Fruit fly (Drosophila melanogaster) whole organism: ENCODE data around the gene CG13674.
"Not testable (repeated sequence)": the region's sequence is repeated elsewhere in the genome, so short reads cannot be mapped to it uniquely, and the experiment has no call there.

Experiments used
- CG8478 ChIP-seq: fragments of >200 bp; optimal IDR thresholded peaks from 2 replicates; lab custom pipeline; 2018; ENCODE audit warnings: inconsistent platforms
- Dll ChIP-seq: fragments of >200 bp; optimal IDR thresholded peaks from 2 replicates; lab custom pipeline; 2017
- EcR ChIP-seq, 2 experiments: fragments of >200 bp; optimal IDR thresholded peaks; 2 replicates each; lab custom pipeline; 2017; ENCODE audit warnings: missing biosample characterization in 2 of 2, missing genetic modification characterization in 2 of 2, missing genetic modification reagents in 2 of 2
- pan ChIP-seq: fragments of >200 bp; optimal IDR thresholded peaks from 2 replicates; lab custom pipeline; 2017
- psq ChIP-seq: fragments of >200 bp; optimal IDR thresholded peaks from 2 replicates; lab custom pipeline; 2017
- usp ChIP-seq: fragments of >200 bp; optimal IDR thresholded peaks from 2 replicates; lab custom pipeline; 2017; ENCODE audit warnings: missing biosample characterization, missing genetic modification characterization, mixed read lengths

CG13674 gene

DNA sequence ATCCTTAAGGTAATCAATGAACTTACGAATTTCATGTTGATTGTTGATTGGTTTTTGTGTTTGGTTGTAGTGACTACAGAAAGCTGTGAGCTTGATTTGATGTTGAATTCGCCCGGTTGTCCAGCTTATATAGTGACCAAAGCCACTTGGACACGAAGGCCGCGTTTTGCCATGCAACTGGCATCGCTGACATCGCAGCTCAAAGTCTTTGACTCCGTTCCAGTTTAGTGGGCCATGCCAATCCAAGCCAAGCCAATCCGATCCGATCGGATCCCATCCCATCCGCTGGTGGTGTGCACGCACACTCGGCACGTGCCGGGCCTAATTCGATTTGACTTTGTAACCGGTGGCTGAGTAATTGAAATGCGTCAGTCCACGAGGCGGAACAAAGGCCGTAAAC is at the start of gene CG13674:
TSS of gene CG13674 (minus strand) at position 101 of the 400 bp plus-strand sequence.
- TF ChIP-seq Dll (lab: Kevin White, UChicago): no peak
- TF ChIP-seq pan (lab: Kevin White, UChicago): no peak

DNA sequence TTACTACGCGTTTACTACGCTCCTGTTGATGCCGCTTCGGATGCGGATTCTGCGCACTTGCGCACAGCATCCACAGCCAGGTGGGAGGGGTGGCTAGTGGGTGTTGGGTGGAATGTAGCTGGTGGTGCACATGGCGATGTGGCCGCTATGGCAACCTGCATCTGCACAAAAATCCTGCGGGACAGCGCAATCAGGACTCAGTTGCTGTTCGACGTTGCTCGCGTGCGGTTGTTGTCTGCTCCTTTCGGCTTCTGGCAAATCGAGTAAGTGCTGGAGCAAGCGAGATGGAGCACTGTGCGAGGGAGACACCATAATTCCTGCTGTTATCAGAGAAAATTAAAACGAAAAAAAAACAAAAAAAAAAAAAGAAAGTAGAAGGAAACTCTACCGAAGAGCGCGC is 22.1 kb upstream of the CG13674 start:
- TF ChIP-seq CG8478 (lab: Kevin White, UChicago): no peak
- no peak for TF ChIP-seq Dll (lab: Kevin White, UChicago)
- no peak for TF ChIP-seq psq (lab: Kevin White, UChicago)
- TF ChIP-seq usp (GFP tag; lab: Kevin White, UChicago): no peak
- no peak for TF ChIP-seq pan (lab: Kevin White, UChicago)
- no peak for TF ChIP-seq EcR (GFP tag; optimal IDR thresholded peaks at IDR 0.05; lab: Kevin White, UChicago)

DNA sequence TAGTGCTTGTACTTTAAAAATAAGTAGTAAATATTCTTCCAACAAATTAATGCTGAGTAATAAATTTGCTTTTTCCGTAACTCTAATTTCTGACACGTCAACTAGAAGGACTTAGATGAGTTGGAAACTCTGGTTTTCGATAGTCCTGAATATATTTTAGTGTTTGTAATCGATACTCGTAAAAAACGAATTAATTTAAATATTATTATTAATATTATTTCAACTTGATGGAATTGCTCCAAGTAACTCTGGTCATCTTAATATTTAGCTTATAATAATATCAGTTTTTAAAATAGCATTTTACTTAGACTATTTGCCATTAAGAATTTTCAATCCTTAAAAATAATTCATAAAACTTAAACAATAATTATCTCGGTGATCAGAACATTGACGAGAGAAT is 21.7 kb upstream of the CG13674 start, which contains the start of gene CG7213:
TSS of gene CG7213 (minus strand) at position 101 of the 400 bp plus-strand sequence.
- no peak for TF ChIP-seq psq (lab: Kevin White, UChicago)
- no peak for TF ChIP-seq Dll (lab: Kevin White, UChicago)
- no peak for TF ChIP-seq pan (lab: Kevin White, UChicago)
- no peak for TF ChIP-seq CG8478 (lab: Kevin White, UChicago)
- no peak for TF ChIP-seq EcR (GFP tag; optimal IDR thresholded peaks at IDR 0.05; lab: Kevin White, UChicago)
- no peak for TF ChIP-seq usp (GFP tag; lab: Kevin White, UChicago)

DNA sequence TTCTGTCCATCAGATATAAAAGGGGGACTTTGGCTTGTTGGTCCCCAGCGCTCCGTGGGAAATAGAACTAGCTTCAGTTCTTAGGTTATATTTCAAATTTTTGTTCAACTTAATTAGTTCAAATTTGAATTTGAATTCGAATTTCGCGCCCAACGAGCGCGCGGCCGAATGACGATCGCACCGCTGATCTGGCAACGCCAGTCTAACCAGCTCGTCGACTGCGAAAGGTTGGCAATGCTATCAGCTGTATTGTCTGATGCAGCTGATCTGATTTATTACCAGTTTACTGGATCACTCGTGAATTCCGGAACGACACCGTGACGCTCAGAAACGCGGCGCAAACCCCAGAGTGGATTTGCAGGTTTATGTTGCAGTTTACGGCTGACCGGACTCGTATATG is 19.6 kb upstream of the CG13674 start, which contains the start of gene Dscam4:
TSS of gene Dscam4 (plus strand) at position 301 of the 400 bp plus-strand sequence.
- not testable (repeated sequence) for TF ChIP-seq pan (lab: Kevin White, UChicago); psq (lab: Kevin White, UChicago); EcR (GFP tag; optimal IDR thresholded peaks at IDR 0.05; lab: Kevin White, UChicago)

DNA sequence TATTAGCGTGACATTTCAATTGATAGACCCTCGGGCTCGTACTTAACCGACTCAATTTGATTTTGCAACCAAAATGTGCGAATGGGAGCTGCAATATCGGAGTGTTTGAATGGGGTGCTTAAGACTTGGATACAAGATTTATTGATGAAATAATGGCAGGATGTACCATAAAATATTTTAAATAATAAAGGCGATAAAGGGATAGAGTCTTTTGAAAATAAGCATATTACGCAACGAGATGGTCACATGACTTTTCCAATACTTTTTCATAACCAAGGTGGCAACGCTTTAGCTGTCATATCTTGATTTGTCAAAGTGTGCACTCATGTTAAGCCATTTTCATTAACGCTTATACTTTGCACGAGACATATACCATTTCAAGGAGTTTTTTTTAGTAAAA is 10.1 kb upstream of the CG13674 start, which contains the start of gene eIF4E3:
TSS of gene eIF4E3 (plus strand) at position 301 of the 400 bp plus-strand sequence.
- TF ChIP-seq psq (lab: Kevin White, UChicago) (no peak), usp (GFP tag; lab: Kevin White, UChicago) (no peak), pan (lab: Kevin White, UChicago) (no peak), EcR (GFP tag; optimal IDR thresholded peaks at IDR 0.05; lab: Kevin White, UChicago) (no peak), Dll (lab: Kevin White, UChicago) (no peak), CG8478 (lab: Kevin White, UChicago) (no peak)

DNA sequence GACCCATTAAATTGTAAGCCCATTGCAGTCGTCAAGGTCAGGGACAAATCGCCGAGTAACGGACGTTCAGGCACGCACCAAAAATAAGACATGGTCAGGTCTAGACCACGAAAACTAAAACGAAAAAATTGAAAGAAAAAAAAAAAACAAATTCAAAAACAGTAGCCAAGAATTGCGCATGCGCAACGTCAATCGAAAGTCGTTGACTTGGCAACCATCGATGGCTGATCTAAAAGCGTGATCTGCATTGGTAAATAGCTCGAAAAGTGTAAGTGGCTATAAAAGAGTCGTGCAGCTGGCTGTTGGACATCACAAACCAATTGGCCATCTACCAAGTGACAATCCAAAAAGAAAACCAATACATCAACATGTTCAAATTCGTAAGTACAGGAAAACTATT is 3.1 kb upstream of the CG13674 start, which contains the start of gene CG13678:
TSS of gene CG13678 (plus strand) at position 307 of the 400 bp plus-strand sequence.
- TF ChIP-seq usp (GFP tag; lab: Kevin White, UChicago): no peak
- TF ChIP-seq CG8478 (lab: Kevin White, UChicago): no peak
- TF ChIP-seq psq (lab: Kevin White, UChicago): no peak
- TF ChIP-seq EcR (GFP tag; optimal IDR thresholded peaks at IDR 0.05; lab: Kevin White, UChicago): no peak
- no peak for TF ChIP-seq pan (lab: Kevin White, UChicago)

DNA sequence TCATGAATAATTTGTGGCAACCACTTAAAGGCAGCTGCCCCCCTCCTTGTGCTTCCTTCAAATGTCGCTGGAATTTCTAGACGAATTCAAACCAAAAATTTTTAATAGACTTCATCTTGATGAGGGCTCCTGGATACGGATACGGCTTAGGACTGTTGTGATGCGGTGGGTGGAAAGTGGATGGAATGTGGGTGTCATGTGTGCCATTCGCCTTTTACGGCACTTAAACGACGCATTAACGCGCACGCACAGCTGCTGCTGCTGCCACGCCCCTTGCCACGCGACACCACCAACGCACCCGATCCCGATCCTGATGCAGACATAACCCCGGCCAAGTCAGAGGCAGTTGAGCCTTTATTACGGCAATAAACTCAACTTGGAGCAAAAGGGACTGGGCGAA is 904 bp upstream of the CG13674 start:
- TF ChIP-seq EcR (GFP tag; optimal IDR thresholded peaks at IDR 0.05; lab: Kevin White, UChicago) (no peak), CG8478 (lab: Kevin White, UChicago) (no peak), psq (lab: Kevin White, UChicago) (no peak), pan (lab: Kevin White, UChicago) (no peak), Dll (lab: Kevin White, UChicago) (no peak), usp (GFP tag; lab: Kevin White, UChicago) (no peak)

DNA sequence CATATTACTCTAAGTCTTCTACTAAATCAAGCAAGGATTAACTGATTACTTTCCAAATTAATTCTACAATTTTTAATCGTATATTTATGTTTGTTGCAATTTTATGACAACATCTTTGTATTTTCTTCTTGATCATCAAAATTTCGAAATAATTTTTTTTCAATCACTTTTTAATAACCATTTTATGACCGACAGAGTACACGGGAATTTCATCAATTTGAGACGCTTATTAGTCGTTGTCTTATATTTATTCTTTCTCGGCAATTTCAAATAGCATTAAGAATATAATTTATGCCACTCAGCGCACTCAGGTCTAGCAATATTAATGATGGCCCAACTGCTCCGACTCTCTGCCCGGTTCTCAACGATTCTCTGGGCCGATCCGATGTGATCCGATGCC is 3.8 kb downstream of the CG13674 start, which contains the start of gene CG8012:
TSS of gene CG8012 (plus strand) at position 301 of the 400 bp plus-strand sequence.
- TF ChIP-seq Dll (lab: Kevin White, UChicago) (no peak), CG8478 (lab: Kevin White, UChicago) (no peak), pan (lab: Kevin White, UChicago) (no peak), psq (lab: Kevin White, UChicago) (no peak), usp (GFP tag; lab: Kevin White, UChicago) (no peak), EcR (GFP tag; optimal IDR thresholded peaks at IDR 0.05; lab: Kevin White, UChicago) (no peak)

DNA sequence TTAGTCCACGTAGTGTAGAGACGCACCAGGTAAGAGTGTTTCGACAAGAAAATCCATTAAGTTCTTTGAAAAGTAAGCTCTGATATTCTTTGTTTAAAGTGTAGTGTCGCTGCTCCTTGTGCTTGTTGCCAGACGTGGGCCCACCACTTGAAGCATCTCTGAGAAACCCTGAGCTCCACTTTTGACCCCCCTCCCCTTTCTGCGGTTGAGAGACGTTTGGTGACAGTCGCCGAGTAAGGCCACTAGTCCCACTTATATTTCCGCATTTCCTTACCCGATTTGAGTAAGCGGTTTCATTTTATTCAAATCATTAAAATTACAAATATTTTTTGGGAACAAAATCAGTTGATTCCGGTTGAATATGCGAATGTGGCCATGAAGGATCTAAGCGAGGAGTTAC is 7.2 kb downstream of the CG13674 start, which contains the start of gene CG8006:
TSS of gene CG8006 (plus strand) at position 301 of the 400 bp plus-strand sequence.
- no peak for TF ChIP-seq EcR (GFP tag; optimal IDR thresholded peaks at IDR 0.05; lab: Kevin White, UChicago)
- TF ChIP-seq Dll (lab: Kevin White, UChicago): no peak
- no peak for TF ChIP-seq usp (GFP tag; lab: Kevin White, UChicago)
- TF ChIP-seq psq (lab: Kevin White, UChicago): no peak
- no peak for TF ChIP-seq pan (lab: Kevin White, UChicago)
- no peak for TF ChIP-seq CG8478 (lab: Kevin White, UChicago)

DNA sequence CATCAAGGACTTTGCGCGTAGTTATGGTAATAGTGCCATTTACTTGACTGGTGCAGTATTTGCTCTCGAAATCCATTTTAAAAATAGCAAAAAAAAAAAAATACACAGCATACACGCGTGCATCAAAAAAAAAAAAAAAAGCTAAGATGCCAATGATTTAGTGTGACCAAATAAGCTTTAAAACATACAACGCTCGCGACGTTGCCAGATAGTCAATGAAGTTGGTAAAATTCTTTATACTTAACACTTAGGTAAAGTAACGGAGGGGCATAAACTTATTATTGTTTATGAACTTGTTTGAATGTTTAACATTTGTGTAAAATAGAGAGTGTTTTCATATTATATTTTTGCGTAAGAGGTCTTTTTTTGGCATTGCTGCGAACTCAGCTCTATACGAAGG is 8.2 kb downstream of the CG13674 start, which contains the start of gene tut:
TSS of gene tut (minus strand) at position 148 of the 400 bp plus-strand sequence.
- TF ChIP-seq EcR (GFP tag; optimal IDR thresholded peaks at IDR 0.05; lab: Kevin White, UChicago): no peak
- no peak for TF ChIP-seq CG8478 (lab: Kevin White, UChicago)
- no peak for TF ChIP-seq psq (lab: Kevin White, UChicago)
- TF ChIP-seq pan (lab: Kevin White, UChicago): no peak
- no peak for TF ChIP-seq Dll (lab: Kevin White, UChicago)
- no peak for TF ChIP-seq usp (GFP tag; lab: Kevin White, UChicago)

DNA sequence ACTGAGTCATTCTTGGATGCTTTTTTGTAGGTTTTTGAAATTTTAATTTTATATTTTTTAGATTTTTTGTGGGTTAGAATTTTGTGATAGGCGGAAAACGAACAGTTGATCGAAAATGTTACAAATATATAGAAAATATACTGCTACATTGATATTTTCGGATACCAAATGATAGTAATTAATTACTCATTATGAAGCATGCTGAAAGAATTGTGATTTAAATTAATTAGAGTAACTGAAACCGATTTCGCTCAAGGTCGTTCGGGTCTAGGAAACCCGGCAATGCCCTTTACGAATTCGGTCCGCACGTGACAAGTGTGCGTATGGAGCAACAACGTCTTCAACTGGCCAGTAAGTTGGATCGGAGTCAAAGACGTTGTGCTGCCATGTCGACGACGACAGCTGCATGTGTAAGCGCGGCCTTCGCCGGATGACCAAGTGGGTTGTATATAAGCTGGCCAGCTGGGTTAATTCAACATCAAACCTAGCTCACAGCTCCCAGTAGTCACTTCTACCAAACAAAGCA is 16.4 kb downstream of the CG13674 start, which contains the start of the genes CG7366 and CG13679:
TSS of gene CG7366 (minus strand) at position 101 of the 526 bp plus-strand sequence.
TSS of gene CG13679 (plus strand) at position 476 of the 526 bp plus-strand sequence.
- no peak for TF ChIP-seq CG8478 (lab: Kevin White, UChicago)
- TF ChIP-seq usp (GFP tag; lab: Kevin White, UChicago): no peak
- TF ChIP-seq psq (lab: Kevin White, UChicago): no peak
- TF ChIP-seq EcR (GFP tag; optimal IDR thresholded peaks at IDR 0.05; lab: Kevin White, UChicago): no peak
- no peak for TF ChIP-seq pan (lab: Kevin White, UChicago)
- no peak for TF ChIP-seq Dll (lab: Kevin White, UChicago)
